Fruit fly (Drosophila melanogaster) whole organism, pupa: Measurements from ENCODE around the gene CG34039.
A peak's percentile ranks its signal among the peaks of the same experiment; 100 is the strongest.

Source experiments
- CG10348 ChIP-seq: fragments of 200-800 bp; sonication (Bioruptor generic); IDR thresholded peaks from 2 replicates; pipeline ENCODE4 v1.3.6; 2022; ENCODE audit warnings: missing biosample characterization, missing genetic modification characterization
- CG12605 ChIP-seq: fragments of 200-800 bp; sonication (Bioruptor generic); IDR thresholded peaks from 2 replicates; pipeline ENCODE4 v1.3.6; 2022; ENCODE audit warnings: missing biosample characterization, missing genetic modification characterization
- CG13204 ChIP-seq: fragments of 200-800 bp; sonication (Bioruptor generic); optimal IDR thresholded peaks from 2 replicates; lab custom pipeline; 2018; ENCODE audit warnings: missing biosample characterization, mild to moderate bottlenecking, missing genetic modification characterization, moderate library complexity
- CG14655 ChIP-seq: fragments of 200-800 bp; sonication (Bioruptor generic); optimal IDR thresholded peaks from 3 replicates; lab custom pipeline; 2017; ENCODE audit warnings: mild to moderate bottlenecking, missing biosample characterization, missing genetic modification reagents, missing genetic modification characterization
- CG15710 ChIP-seq: fragments of 200-800 bp; sonication (Bioruptor generic); optimal IDR thresholded peaks from 2 replicates; lab custom pipeline; 2018; ENCODE audit warnings: missing biosample characterization, mild to moderate bottlenecking, missing genetic modification characterization, moderate library complexity
- CG17806 ChIP-seq: fragments of 200-800 bp; sonication (Bioruptor generic); optimal IDR thresholded peaks from 2 replicates; lab custom pipeline; 2018; ENCODE audit warnings: missing biosample characterization, mild to moderate bottlenecking, missing genetic modification characterization, moderate library complexity
- CG32121 ChIP-seq: fragments of 200-800 bp; sonication (Bioruptor generic); IDR thresholded peaks from 2 replicates; pipeline ENCODE4 v1.3.6; 2022; ENCODE audit warnings: missing biosample characterization, missing genetic modification characterization
- CG34367 ChIP-seq: fragments of 200-800 bp; sonication (Bioruptor generic); optimal IDR thresholded peaks from 2 replicates; lab custom pipeline; 2018; ENCODE audit warnings: missing biosample characterization, mild to moderate bottlenecking, missing genetic modification characterization
- CG4496 ChIP-seq: fragments of 200-800 bp; sonication (Bioruptor generic); IDR thresholded peaks from 3 replicates; pipeline ENCODE4 v1.3.6; 2022; ENCODE audit warnings: missing biosample characterization, missing genetic modification characterization
- CG8159 ChIP-seq: fragments of 200-800 bp; sonication (Bioruptor generic); optimal IDR thresholded peaks from 3 replicates; lab custom pipeline; 2018; ENCODE audit warnings: missing biosample characterization, mild to moderate bottlenecking, missing genetic modification characterization, moderate library complexity
- CG8301 ChIP-seq: fragments of 200-800 bp; sonication (Bioruptor generic); optimal IDR thresholded peaks from 2 replicates; lab custom pipeline; 2018; ENCODE audit warnings: missing biosample characterization, mild to moderate bottlenecking, missing genetic modification characterization
- CG9948 ChIP-seq: fragments of 200-800 bp; sonication (Bioruptor generic); optimal IDR thresholded peaks from 2 replicates; lab custom pipeline; 2018; ENCODE audit warnings: missing biosample characterization, mild to moderate bottlenecking, missing genetic modification characterization, moderate library complexity
- D1 ChIP-seq: fragments of 200-800 bp; sonication (Bioruptor generic); optimal IDR thresholded peaks from 2 replicates; lab custom pipeline; 2018; ENCODE audit warnings: missing biosample characterization, mild to moderate bottlenecking, missing genetic modification characterization, moderate library complexity
- EcR ChIP-seq: fragments of 200-800 bp; sonication (Bioruptor generic); optimal IDR thresholded peaks from 3 replicates; lab custom pipeline; 2019; ENCODE audit warnings: missing biosample characterization, missing genetic modification characterization, mild to moderate bottlenecking, moderate library complexity, missing genetic modification reagents
- Ets98B ChIP-seq: fragments of 200-800 bp; sonication (Bioruptor generic); IDR thresholded peaks from 2 replicates; pipeline ENCODE4 v1.3.6; 2022; ENCODE audit warnings: missing biosample characterization, missing genetic modification characterization
- Pif1A ChIP-seq: fragments of 200-800 bp; sonication (Bioruptor generic); optimal IDR thresholded peaks from 3 replicates; lab custom pipeline; 2016; ENCODE audit warnings: missing biosample characterization, missing genetic modification characterization
- Pif1B ChIP-seq: fragments of 200-800 bp; sonication (Bioruptor generic); optimal IDR thresholded peaks from 3 replicates; lab custom pipeline; 2016; ENCODE audit warnings: missing biosample characterization, missing genetic modification characterization
- Snoo ChIP-seq: fragments of 200-800 bp; sonication (Bioruptor generic); optimal IDR thresholded peaks from 3 replicates; lab custom pipeline; 2017; ENCODE audit warnings: missing biosample characterization, mild to moderate bottlenecking, missing genetic modification characterization, inconsistent platforms
- fd96Ca ChIP-seq: fragments of 200-800 bp; sonication (Bioruptor generic); IDR thresholded peaks from 3 replicates; pipeline ENCODE4 v1.3.6; 2022; ENCODE audit warnings: missing biosample characterization, missing genetic modification characterization
- gl ChIP-seq: fragments of 200-800 bp; sonication (Bioruptor generic); optimal IDR thresholded peaks from 2 replicates; lab custom pipeline; 2018; ENCODE audit warnings: missing biosample characterization, mild to moderate bottlenecking, missing genetic modification characterization
- rn ChIP-seq: fragments of 200-800 bp; sonication (Bioruptor generic); IDR thresholded peaks from 2 replicates; pipeline ENCODE4 v1.3.6; 2022; ENCODE audit warnings: missing biosample characterization, missing genetic modification characterization

Gene CG34039

DNA sequence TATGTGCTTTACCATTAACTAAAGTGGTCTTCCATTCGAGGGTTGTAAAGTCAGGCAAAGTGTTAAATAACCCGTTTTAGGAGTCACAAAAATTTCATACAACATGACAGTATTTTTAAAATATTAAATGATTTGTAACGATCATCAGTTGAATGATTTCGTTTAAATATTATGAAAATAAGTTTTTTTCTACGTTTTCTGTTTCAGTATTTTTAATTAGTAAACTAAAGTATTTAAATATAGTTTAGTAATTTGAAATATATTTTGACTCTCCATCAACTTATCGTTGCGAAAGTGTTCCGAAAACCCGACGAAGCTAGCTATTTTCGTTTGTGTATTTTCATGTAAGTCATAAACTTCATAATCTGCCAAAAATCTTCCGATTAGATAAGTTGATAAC lies 7.3 kb downstream of the CG34039 start, which contains the start of gene CG42758:
TSS of gene CG42758 (plus strand) at position 301 of the 400 bp plus-strand sequence.
- TF ChIP-seq Pif1B (GFP tag; lab: Kevin White, UChicago) (no peak), CG8159 (no peak), Ets98B (GFP tag; lab: Robert Waterston, UW) (no peak), CG34367 (tag; lab: Kevin White, UChicago) (no peak), D1 (tag; lab: Kevin White, UChicago) (no peak), Pif1A (GFP tag; lab: Kevin White, UChicago) (no peak), CG12605 (no peak), CG14655 (GFP tag; lab: Kevin White, UChicago) (no peak), fd96Ca (GFP tag; lab: Robert Waterston, UW) (no peak), CG13204 (GFP tag; lab: Kevin White, UChicago) (no peak), CG32121 (GFP tag; lab: Robert Waterston, UW) (no peak), CG8301 (tag; lab: Kevin White, UChicago) (no peak), EcR (GFP tag; lab: Kevin White, UChicago) (no peak), gl (tag; lab: Kevin White, UChicago) (no peak)

DNA sequence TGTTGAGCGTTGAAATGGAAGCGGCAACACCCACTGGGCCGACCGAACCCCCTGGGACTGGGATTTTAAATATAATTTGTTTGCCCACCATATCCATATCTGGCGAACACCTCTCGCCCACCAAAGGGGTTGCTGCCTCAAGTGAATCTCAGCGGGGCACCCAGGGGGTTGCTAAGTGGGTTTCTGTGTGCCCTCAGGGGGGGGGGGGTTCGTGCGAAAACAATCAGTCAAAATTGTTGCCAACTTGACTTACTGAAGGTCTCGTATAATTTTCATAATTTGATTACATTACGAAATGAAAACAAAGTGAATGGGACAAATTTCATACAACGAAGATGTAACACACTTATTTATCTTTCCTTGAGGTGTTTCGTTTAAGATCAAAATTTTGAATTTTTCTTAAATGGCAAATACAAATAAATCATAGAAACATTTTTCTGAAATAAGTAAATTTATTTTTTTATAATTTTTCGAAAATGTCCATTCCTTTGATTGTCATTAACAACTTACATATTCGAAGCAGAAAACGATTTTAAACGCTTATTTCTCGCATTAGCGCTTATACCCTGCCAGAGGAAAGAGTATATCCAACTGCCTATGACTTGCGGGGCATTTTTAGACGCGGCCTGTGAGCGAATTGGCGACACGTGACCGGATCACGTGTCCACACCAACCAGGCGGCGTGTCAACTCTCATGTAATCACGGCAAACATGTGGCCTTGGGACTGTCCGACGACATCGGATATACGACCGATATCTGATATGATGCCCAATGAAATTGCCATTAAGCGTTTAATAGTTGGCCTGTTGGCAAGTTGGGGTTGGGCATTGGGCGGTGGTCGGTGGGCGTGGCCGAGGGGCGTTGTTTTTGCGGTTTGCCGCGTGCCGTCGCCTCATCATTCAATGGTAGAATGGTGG lies 10.1 kb downstream of the CG34039 start:
- TF ChIP-seq CG8301 (tag; lab: Kevin White, UChicago) (no peak), EcR (GFP tag; lab: Kevin White, UChicago) (no peak), CG10348 (GFP tag; lab: Robert Waterston, UW) (no peak), CG4496 (no peak), CG32121 (GFP tag; lab: Robert Waterston, UW) (no peak), CG17806 (no peak), gl (tag; lab: Kevin White, UChicago) (no peak)

- TF ChIP-seq rn (GFP tag; lab: Robert Waterston, UW), result no peak
- no peak for TF ChIP-seq CG32121 (GFP tag; lab: Robert Waterston, UW)
- TF ChIP-seq CG8301 (tag; lab: Kevin White, UChicago), result no peak
- TF ChIP-seq CG14655 (GFP tag; lab: Kevin White, UChicago), result no peak
- TF ChIP-seq fd96Ca (GFP tag; lab: Robert Waterston, UW), result no peak
- TF ChIP-seq CG8159, result no peak
- no peak for TF ChIP-seq Pif1A (GFP tag; lab: Kevin White, UChicago)
- TF ChIP-seq CG9948 (tag; lab: Kevin White, UChicago), result no peak
- TF ChIP-seq CG4496, result no peak
- TF ChIP-seq CG17806, result no peak
- no peak for TF ChIP-seq CG10348 (GFP tag; lab: Robert Waterston, UW)
- TF ChIP-seq Snoo (tag; lab: Kevin White, UChicago), result no peak
Observed at dm6 chr3L:14574649-14575048, 14.8 kb downstream of the CG34039 start.

- TF ChIP-seq CG34367 (tag; lab: Kevin White, UChicago) (no peak), CG15710 (tag; lab: Kevin White, UChicago) (no peak), CG8301 (tag; lab: Kevin White, UChicago) (no peak), EcR (GFP tag; lab: Kevin White, UChicago) (no peak), CG4496 (no peak), Pif1B (GFP tag; lab: Kevin White, UChicago) (no peak), CG17806 (no peak), CG13204 (GFP tag; lab: Kevin White, UChicago) (no peak), Pif1A (GFP tag; lab: Kevin White, UChicago) (no peak), CG12605 (no peak), gl (tag; lab: Kevin White, UChicago) (no peak), CG10348 (GFP tag; lab: Robert Waterston, UW) (no peak), CG32121 (GFP tag; lab: Robert Waterston, UW) (no peak), CG8159 (no peak)
Observed at dm6 chr3L:14575974-14576373, 16.2 kb downstream of the CG34039 start.

dm6 chr3L:14578896-14579295 lies 19.1 kb downstream of the CG34039 start:
- no peak for TF ChIP-seq CG17806
- peak; percentile 61 for TF ChIP-seq D1 (tag; lab: Kevin White, UChicago)

DNA sequence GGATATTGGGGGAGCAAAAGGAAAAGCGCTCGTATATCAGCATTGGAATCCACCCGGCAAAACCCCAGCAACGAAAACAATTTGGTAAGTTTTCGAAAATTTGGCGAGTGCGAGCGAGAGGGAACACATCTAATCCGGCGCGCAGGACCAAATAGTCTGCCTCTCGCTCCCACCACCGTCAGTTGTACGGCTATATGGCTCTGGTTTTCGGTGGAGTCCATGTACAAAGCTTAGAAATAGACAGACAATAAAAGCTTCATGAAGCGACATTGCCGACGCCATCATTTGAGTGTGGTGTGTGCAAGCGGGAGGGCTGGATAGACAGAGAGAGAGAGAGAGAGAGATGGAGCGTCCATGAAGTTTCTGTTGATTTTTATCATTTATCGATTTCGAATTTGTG lies 20.5 kb downstream of the CG34039 start:
- no peak for TF ChIP-seq Pif1A (GFP tag; lab: Kevin White, UChicago)
- no peak for TF ChIP-seq CG4496
- TF ChIP-seq CG17806, result no peak
- no peak for TF ChIP-seq gl (tag; lab: Kevin White, UChicago)
- TF ChIP-seq CG34367 (tag; lab: Kevin White, UChicago), result no peak
- no peak for TF ChIP-seq D1 (tag; lab: Kevin White, UChicago)
- TF ChIP-seq CG32121 (GFP tag; lab: Robert Waterston, UW), result no peak
- no peak for TF ChIP-seq CG12605
- TF ChIP-seq Snoo (tag; lab: Kevin White, UChicago), result no peak
- no peak for TF ChIP-seq CG14655 (GFP tag; lab: Kevin White, UChicago)
- no peak for TF ChIP-seq CG10348 (GFP tag; lab: Robert Waterston, UW)
- no peak for TF ChIP-seq CG15710 (tag; lab: Kevin White, UChicago)
- TF ChIP-seq rn (GFP tag; lab: Robert Waterston, UW), result no peak
- no peak for TF ChIP-seq Pif1B (GFP tag; lab: Kevin White, UChicago)
- TF ChIP-seq EcR (GFP tag; lab: Kevin White, UChicago), result no peak
- no peak for TF ChIP-seq CG8159
